Fruit fly (Drosophila melanogaster): ENCODE results near the gene CG31344.

DNA sequence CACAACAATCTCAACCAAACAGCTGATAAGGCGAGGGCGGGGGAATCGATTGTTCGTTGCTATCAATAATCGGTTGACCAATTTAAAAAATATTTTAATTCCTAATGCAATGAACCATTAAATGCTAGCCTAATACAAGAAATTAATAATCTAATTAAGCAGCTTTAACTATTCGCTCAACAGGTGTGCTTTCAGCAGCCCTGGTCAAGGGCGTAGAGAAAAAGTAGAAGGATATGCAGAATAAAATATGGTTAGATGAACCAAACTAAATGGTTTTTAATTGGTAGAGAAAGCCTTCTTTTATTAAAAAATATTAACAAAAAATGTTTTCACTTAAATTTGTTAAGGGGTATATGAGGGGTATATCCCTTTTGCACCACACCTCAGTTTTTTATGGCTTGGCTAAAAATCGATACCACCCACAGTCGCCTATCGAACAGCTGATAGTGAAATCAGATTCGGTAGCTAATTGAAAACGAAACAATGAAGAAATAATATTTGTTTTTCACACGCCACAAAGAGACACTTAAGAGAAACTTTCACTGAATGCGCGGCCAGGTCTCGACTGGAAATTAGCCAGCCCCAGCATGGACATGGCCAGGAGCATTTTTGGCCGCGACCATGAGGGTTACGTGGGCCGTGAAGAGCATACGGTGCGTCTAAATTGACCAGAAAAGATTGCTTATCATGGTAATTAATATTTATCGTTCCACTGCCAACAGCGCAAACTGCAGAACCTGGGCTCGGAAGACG lies 6.1 kb downstream of the CG31344 start, which contains the start of the genes SIDL and CG12241:
- TF ChIP-seq spab (GFP tag; optimal IDR thresholded peaks at IDR 0.05) = no peak
- no peak for TF ChIP-seq fkh (GFP tag; optimal IDR thresholded peaks at IDR 0.05)

Data from whole organism, prepupa.